Fruit fly (Drosophila melanogaster) whole organism, larva: ENCODE results near the gene Idh3b.

ENCODE experiments used
- noc ChIP-seq: fragments of 200-800 bp; sonication (Bioruptor generic); optimal IDR thresholded peaks from 3 replicates; lab custom pipeline; 2019; ENCODE audit warnings: missing biosample characterization, mild to moderate bottlenecking, missing genetic modification characterization, moderate library complexity

The Idh3b gene

DNA sequence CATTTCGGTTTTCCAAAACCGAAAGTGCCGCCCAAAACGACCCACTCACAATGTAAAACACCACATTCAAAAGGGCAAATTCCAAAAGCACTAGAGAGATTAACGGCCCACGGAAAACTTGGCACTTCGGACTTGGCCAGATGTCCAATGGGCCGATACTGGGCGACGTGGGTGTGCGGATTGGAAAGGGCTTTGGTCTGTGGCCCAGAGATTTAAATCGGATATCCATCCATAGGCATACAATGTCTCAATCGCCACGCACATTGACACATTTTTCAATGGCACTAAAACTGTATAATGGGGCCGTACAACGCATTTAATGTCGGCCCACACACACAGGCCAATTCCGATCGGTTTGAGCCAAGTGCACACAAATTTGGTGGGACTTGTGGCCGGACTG, 21.2 kb upstream of the Idh3b start:
- no peak for TF ChIP-seq noc (tag; lab: Kevin White, UChicago)

DNA sequence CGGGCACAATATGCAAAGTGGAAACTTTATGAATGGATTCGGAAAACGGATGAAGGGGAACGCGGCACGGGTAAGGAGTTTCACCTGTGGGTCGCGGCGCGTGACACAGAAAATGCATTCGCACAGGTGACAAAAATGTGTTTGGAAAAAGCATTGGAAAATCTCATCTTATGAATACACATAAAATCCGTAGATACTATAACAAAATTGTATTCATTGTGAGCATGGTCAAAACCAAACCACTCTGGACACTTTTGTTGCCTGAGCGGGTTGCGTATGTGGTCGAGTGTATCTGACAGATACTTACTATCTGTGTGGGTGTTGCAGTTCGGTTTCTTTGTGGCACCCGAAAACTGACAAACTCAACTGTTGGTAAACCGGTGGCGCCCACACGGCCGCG, 20.3 kb upstream of the Idh3b start:
- no peak for TF ChIP-seq noc (tag; lab: Kevin White, UChicago)

DNA sequence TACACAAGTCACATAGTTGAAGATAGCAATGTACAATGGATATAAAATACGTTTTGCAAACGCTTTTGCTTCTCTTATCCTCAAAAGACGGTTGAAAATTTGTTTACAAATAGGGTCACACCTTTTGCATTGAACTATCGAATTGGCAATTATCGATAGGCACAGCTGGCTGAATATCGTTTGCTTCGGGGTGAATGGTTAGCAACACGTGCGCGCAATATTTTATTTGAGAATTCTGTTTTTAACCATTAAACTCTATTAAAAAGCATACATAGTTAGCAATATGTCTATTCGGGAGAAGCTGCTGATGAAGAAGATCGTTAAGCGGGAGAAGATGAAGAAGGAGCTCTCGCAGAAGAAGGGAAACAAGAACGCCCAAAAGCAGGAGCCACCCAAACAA, 16.4 kb upstream of the Idh3b start:
- no peak for TF ChIP-seq noc (tag; lab: Kevin White, UChicago)

DNA sequence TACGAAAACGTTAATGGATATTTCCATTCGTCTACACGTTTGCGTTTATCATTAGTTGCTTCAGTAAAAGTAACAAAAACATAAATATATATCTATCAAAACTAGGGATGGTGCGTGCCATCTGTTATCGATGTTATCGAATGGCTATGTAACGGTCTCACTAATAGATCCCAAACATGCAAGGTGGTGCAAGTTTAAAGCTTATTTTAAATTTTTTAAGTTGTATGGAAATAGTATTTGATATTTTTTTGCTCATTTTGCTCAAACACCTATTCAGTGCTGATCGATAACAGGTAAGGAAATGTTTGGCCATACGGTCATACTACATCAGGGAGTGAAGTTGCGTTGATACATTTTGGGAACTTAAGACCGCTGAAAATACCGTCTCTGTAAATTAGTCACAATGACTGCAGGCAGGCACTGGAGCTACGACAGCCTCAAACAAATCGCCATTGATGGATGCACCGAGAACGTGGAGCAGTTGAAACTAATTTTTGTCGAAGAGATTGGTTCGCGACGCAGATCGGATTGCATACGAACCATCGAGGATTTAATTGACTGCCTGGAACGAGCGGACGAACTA, 15.1 kb upstream of the Idh3b start, which contains the start of the genes CG45099, CG6015, pit and Fadd:
Gene CG45099 (minus strand): TSS at position 127 of the 583 bp plus-strand sequence.
Gene CG6015 (minus strand): TSS at position 127 of the 583 bp plus-strand sequence.
Gene pit (plus strand): TSS at position 139 of the 583 bp plus-strand sequence.
Gene Fadd (plus strand): TSS at position 296 of the 583 bp plus-strand sequence.
- TF ChIP-seq noc (tag; lab: Kevin White, UChicago) = no peak

DNA sequence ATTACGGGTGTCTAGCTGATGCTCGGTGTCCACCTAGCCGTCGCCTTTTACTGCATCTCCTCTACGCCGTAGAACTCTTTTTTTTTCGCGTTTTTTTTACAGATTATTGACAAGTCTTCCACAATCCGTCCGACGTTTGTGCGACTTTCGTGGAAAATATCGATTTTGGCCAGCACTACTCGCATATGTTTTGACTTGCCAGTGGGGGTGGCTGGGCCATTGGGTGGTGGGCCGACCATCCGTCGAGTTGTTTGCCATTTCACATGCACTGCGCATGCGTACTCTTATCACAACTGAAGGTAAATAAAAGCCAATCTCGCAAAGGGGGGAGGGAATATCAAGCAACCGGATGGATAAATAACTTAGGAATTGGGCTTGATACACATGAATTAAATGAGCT, 12.6 kb upstream of the Idh3b start, which contains the start of gene CG13409:
Gene CG13409 (minus strand): TSS at position 163 of the 400 bp plus-strand sequence.
- TF ChIP-seq noc (tag; lab: Kevin White, UChicago) = no peak

DNA sequence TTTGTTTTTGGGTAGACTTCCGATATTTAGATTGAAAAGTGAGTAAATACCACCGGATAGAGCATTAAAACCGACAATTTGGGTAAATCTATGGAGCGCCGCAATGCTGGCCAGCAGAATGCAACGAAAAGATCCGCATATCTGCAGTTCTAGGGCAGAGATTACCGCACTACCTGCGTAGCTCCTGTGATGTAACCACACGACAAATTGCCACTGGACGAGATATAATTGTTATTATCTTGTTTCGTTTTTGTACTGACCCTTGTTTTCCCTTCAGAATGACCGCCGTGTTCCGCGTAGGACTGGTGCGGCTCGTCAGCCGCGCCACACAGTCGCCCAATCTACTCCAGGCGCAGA, 8.5 kb upstream of the Idh3b start:
- TF ChIP-seq noc (tag; lab: Kevin White, UChicago) = no peak

DNA sequence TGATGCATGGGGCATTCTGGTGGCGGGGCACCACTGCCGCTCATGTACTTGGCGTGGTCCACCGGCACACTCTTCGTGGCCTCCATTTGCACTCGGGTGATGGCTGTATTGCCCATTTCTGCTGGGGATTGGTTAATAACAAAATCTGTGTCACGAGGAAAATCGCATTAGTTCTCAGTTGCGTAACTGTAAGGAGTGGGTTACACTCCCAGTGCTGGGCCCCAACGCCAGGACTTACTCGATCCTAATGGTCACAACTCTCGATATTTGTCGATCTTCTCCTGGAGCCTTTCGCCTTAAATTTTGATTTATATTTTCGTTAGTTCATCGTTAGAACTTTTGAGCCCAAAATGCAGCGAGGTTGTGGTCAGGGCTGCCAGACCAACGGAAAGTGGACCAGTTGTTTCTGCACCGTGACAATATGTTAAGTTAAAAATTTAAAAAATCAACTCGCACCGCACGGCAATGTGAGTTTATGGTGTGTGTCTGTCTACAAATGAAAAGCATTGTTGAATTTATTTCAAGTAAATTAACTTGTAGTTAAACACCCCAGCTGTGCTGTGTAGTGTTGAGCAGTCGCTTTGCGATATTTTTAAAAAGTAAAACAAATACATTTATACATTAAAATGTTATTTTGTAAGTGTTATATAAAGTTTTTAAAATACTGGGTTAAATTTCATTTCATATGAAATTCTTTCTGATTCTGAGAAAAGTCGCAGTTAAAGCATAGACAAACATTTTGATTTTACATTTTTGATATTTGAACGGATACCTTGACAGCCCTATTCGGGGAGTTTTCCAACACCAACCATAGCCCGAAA, 8.0 kb upstream of the Idh3b start, which contains the start of the genes Cchl and ND-42:
Gene Cchl (minus strand): TSS at position 559 of the 821 bp plus-strand sequence.
Gene ND-42 (plus strand): TSS at position 788 of the 821 bp plus-strand sequence.
- peak; percentile 87 for TF ChIP-seq noc (tag; lab: Kevin White, UChicago)

DNA sequence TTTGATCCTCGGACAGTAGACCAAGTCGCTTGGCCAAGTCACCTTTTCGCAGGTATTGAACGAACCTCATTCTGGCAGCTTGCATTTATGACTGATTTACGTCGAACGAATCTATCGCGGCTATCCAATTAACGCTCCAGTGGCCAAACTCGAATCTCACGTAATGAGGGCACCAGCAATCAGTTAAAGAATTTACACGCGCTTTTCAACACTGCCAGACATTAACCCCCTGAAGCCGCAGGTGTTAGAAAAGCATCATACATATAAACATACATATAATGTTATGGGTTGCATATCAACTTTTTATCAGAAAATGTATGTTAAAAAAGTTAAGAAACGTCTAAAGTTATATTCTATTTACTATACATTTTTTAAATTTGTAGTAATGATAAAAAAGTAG, 6.1 kb upstream of the Idh3b start, which contains the start of gene CG6028:
Gene CG6028 (minus strand): TSS at position 187 of the 400 bp plus-strand sequence.
- no peak for TF ChIP-seq noc (tag; lab: Kevin White, UChicago)

DNA sequence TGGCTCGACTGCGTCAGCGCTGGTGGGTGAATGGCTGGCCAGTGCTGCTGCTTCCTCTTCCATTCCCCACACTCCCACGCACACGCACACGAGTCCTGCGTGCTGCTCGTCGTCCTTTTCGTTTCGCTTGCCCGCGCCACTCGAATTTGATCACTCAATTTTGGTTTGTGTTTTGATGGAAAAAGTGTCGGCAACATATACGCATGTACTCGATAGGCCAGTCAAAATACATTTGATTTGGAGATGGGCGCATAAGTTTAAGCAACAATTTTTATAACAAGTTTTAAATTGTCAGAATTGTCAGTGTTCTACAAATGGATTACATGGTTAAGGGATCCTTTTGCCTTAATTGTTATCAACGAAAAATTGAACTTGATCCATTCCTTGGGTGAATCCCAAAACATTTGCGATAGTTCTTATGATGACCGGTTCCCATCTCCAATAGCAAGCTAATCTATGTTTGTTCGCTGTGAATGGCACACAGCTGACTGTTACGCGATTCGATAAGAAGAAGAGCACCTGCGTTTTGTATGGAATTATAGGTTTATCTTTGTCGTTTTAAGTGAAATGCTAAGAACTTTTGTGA, 4.0 kb upstream of the Idh3b start, which contains the start of the genes Mitofilin and mRpL35:
Gene Mitofilin (minus strand): TSS at position 295 of the 586 bp plus-strand sequence.
Gene mRpL35 (plus strand): TSS at position 487 of the 586 bp plus-strand sequence.
- TF ChIP-seq noc (tag; lab: Kevin White, UChicago) = no peak

DNA sequence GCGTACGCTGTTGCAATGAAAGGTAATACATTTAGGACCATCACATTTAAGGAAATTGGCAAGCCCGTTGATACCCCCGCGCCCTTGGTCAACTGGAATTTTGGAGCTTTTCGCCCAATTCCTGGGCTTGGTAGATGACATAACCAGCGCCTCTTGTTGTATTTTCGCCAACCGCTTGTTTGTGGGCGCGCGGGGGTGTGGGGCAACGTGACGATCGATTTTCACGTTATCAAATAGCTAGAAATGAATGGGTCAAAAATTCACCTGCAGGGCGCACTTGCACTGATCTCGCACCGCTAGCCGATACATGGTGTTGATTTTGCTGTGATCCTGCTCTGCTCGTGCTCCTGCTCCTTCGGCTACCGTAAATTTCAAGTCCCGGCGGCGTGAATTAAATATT, 3.4 kb upstream of the Idh3b start:
- TF ChIP-seq noc (tag; lab: Kevin White, UChicago) = no peak

DNA sequence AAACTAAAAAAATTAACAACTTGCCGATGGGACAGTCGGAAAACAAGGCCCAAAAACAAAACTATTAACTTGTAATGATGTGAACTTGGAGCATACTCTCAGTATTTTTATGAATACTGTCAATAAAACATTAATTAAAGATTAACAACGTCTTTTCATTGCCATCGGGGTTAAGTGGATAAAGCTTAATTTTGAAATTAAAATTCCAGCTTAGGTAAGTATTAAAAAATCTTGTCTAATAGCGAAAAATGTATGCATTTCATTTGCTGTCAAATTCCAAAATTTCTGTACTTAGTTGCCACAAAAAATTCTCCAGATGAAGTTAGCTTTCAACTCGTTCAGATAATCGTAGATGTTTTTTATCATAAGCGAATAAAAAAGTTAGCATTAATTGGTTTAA, 4.8 kb downstream of the Idh3b start, which contains the start of gene Theg:
Gene Theg (plus strand): TSS at position 301 of the 400 bp plus-strand sequence.
- TF ChIP-seq noc (tag; lab: Kevin White, UChicago) = no peak

DNA sequence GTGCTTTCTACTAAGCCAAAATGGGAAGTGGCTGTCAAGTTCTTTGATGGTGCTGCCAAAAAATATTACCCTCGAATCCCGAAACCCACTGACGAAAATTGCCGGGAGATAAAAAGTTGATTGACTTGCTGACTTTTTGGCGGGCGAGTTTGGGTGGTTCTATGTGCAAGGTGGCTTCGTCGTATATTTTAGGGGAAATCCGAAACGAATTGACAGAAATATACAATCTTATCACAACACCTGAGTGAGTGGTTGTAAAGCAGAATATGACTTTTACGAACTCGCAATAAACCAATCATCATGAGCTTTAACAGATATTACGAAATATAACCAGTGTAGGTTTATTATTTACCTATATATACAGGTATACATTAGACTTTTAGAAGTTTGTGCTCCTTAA, 15.7 kb downstream of the Idh3b start:
- no peak for TF ChIP-seq noc (tag; lab: Kevin White, UChicago)

DNA sequence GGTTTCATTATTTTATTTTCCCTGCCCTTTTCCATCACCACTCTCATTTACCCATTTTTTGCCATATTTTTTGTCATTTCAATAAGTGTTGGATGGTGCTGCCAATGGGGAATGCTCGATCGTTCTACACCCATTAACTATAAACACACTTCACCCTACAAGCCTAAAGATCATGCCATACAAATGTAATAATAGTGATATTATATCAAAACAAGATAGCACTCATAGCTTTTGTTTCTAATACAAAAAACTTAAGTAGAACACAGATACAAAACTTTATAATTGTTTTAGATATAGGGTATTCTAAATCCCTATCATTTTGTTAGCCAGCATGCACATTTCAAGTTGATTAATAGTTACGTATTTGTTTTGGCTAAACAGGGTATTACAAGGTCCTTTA, 19.5 kb downstream of the Idh3b start:
- no peak for TF ChIP-seq noc (tag; lab: Kevin White, UChicago)

DNA sequence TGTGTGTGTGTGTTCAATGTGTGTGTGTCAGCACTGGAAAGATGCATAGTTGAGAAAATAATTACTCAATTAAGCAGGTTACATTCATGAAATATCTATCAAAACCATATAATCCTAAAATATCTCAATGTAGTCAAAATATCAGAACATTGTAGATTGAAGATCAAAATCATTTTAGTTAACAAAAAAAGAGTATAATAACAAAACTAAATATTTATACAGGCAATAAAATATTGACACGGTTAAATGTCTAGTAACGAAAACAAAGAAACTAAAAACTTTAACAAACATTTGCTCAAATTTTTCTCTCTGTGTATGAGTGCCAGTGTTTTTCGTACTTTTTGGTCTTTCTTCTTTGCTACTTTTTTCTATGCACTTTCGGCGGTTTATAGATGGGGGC, 20.3 kb downstream of the Idh3b start:
- TF ChIP-seq noc (tag; lab: Kevin White, UChicago) = no peak

DNA sequence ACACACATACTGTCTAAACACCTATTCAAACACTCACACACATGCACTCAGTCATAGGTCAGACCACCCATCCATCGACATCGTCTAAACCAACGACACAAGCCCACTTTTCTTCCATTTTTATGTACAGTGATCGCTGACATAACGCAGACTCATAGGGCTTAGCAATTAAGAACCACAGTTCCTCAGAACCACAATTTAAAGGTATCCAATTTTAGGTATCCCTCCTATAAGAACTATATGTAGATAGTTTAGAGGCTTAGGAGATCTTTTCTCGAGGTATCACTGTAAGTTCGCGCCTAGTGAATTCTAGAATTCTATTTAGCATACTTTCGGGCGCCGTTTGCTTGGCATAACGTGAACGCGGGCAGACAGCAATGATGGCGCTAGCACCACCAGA, 26.3 kb downstream of the Idh3b start:
- no peak for TF ChIP-seq noc (tag; lab: Kevin White, UChicago)

DNA sequence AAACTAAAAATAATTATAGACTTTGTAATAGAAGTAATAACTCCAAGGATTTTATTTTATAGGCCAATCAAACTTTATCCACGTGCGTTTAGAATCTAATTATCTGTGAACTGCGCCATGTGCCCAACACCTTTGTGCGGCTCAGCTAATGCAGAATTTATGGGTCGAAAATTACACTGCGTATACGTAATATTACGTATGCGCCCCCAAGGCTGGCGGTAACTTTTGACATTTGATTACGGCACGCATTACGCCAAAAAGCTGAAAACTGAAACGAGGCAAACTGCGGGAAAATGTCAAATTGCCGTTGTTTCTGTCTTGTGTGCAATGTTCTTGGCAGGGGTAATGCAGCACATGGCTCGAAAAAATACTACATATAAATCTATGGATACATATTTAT, 27.6 kb downstream of the Idh3b start:
- no peak for TF ChIP-seq noc (tag; lab: Kevin White, UChicago)
